Worm (Caenorhabditis elegans): ENCODE results near the gene ttr-39.

DNA sequence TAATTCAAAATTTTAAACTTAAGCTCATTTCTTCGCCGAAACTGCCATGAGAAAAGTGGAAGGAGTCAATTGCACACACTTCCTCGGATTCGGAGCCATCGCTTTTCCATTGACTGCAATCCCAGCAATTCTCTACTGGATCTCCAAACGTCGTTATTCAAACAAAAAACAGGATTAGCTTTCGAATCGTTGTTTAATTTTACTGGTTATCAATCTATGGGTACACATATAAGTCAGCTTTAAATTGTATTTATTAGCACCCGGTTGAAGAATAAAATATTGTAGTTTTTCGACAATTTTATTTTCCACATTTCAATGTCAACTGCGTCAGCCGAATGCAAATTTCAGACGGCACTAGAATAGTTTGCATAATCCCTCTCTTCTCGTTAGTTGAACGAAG lies 40.3 kb upstream of the ttr-39 start, which contains the start of gene glt-3:
- TF ChIP-seq med-1 (GFP tag; optimal IDR thresholded peaks at IDR 0.05; ENCODE audit: insufficient read depth), result no peak
- no peak for TF ChIP-seq tab-1 (GFP tag; IDR thresholded peaks at IDR 0.05)
- no peak for TF ChIP-seq ztf-23 (GFP tag; IDR thresholded peaks at IDR 0.05)
- no peak for TF ChIP-seq cog-1 (tag; optimal IDR thresholded peaks at IDR 0.05)
